Worm (Caenorhabditis elegans) whole organism, L1 larva: ENCODE results near the gene F54D5.7.

Experiments
- C04F5.9 ChIP-seq: sonication (generic microtip); optimal IDR thresholded peaks from 2 replicates; lab custom pipeline; 2016; ENCODE audit warnings: missing genetic modification characterization, missing compliant biosample characterization
- C16A3.4 ChIP-seq: fragments of 150-350 bp; optimal IDR thresholded peaks from 2 replicates; lab custom pipeline; 2014; ENCODE audit warnings: missing biosample characterization, missing genetic modification characterization
- C34B4.2 ChIP-seq: sonication (generic microtip); optimal IDR thresholded peaks from 2 replicates; lab custom pipeline; 2017; ENCODE audit warnings: mild to moderate bottlenecking, missing genetic modification characterization, missing compliant biosample characterization
- alr-1 ChIP-seq: fragments of 200-800 bp; sonication (Bioruptor generic); optimal IDR thresholded peaks from 2 replicates; lab custom pipeline; 2018; ENCODE audit warnings: borderline replicate concordance, mild to moderate bottlenecking, missing genetic modification characterization, missing compliant biosample characterization
- blmp-1 ChIP-seq: fragments of 150-350 bp; optimal IDR thresholded peaks from 2 replicates; lab custom pipeline; 2014; ENCODE audit warnings: missing biosample characterization, missing genetic modification characterization
- ceh-8 ChIP-seq: fragments of 200-800 bp; sonication (Bioruptor generic); optimal IDR thresholded peaks from 2 replicates; lab custom pipeline; 2018; ENCODE audit warnings: mild to moderate bottlenecking, missing genetic modification characterization, moderate library complexity, missing compliant biosample characterization
- ceh-88 ChIP-seq: fragments of 200-800 bp; sonication (Bioruptor generic); IDR thresholded peaks from 2 replicates; pipeline ENCODE4 v1.3.6; 2022; ENCODE audit warnings: missing genetic modification characterization, missing compliant biosample characterization
- ceh-90 ChIP-seq: sonication (generic microtip); optimal IDR thresholded peaks from 2 replicates; lab custom pipeline; 2016; ENCODE audit warnings: missing genetic modification characterization, missing compliant biosample characterization
- ces-1 ChIP-seq: fragments of 150-350 bp; optimal IDR thresholded peaks from 2 replicates; lab custom pipeline; 2014; ENCODE audit warnings: missing biosample characterization, missing genetic modification reagents, missing genetic modification characterization
- dpl-1 ChIP-seq, 3 experiments: fragments of 150-350 bp in 2 of 3; sonication (generic microtip) in 1 of 3; optimal IDR thresholded peaks; 2 replicates each; lab custom pipeline; 2014 to 2017; ENCODE audit warnings: missing biosample characterization in 3 of 3, missing genetic modification characterization in 3 of 3, missing genetic modification reagents in 3 of 3
- dsc-1 ChIP-seq: sonication (generic microtip); optimal IDR thresholded peaks from 2 replicates; lab custom pipeline; 2016; ENCODE audit warnings: mild to moderate bottlenecking, missing genetic modification characterization, missing compliant biosample characterization
- efl-1 ChIP-seq, 4 experiments: fragments of 150-350 bp; optimal IDR thresholded peaks in 3 of 4; peaks in 1 of 4; 1 replicate in 1 of 4; 2 replicates in 3 of 4; lab custom pipeline; 2014; ENCODE audit warnings: missing biosample characterization in 2 of 4, missing genetic modification characterization in 2 of 4, missing genetic modification reagents in 2 of 4
- efl-3 ChIP-seq: fragments of 200-800 bp; sonication (Bioruptor generic); optimal IDR thresholded peaks from 2 replicates; lab custom pipeline; 2018; ENCODE audit warnings: mild to moderate bottlenecking, missing genetic modification characterization, missing compliant biosample characterization
- egl-27 ChIP-seq, 2 experiments: fragments of 150-350 bp in 1 of 2; sonication (generic microtip); optimal IDR thresholded peaks; 3 replicates each; lab custom pipeline; 2017 to 2018; ENCODE audit warnings: missing biosample characterization in 2 of 2, missing genetic modification characterization in 2 of 2, missing genetic modification reagents in 2 of 2
- fkh-10 ChIP-seq: sonication (generic microtip); optimal IDR thresholded peaks from 2 replicates; lab custom pipeline; 2017; ENCODE audit warnings: missing biosample characterization, missing genetic modification reagents, missing genetic modification characterization
- isw-1 ChIP-seq: fragments of 200-800 bp; sonication (Bioruptor generic); IDR thresholded peaks from 2 replicates; pipeline ENCODE4 v1.3.6; 2022; ENCODE audit warnings: missing genetic modification characterization, missing compliant biosample characterization
- jun-1 ChIP-seq: fragments of 150-350 bp; optimal IDR thresholded peaks from 2 replicates; lab custom pipeline; 2014; ENCODE audit warnings: missing biosample characterization, missing genetic modification reagents, missing genetic modification characterization
- lin-15B ChIP-seq: fragments of 150-350 bp; sonication (generic microtip); optimal IDR thresholded peaks from 3 replicates; lab custom pipeline; 2014; ENCODE audit warnings: missing biosample characterization, missing genetic modification characterization
- lir-3 ChIP-seq: sonication (generic microtip); optimal IDR thresholded peaks from 2 replicates; lab custom pipeline; 2016; ENCODE audit warnings: mild to moderate bottlenecking, missing genetic modification characterization, moderate library complexity, missing compliant biosample characterization; ENCODE audit not compliant: poor library complexity
- mef-2 ChIP-seq: fragments of 150-350 bp; optimal IDR thresholded peaks from 2 replicates; lab custom pipeline; 2014; ENCODE audit warnings: missing biosample characterization, missing genetic modification characterization
- mep-1 ChIP-seq: fragments of 150-350 bp; optimal IDR thresholded peaks from 2 replicates; lab custom pipeline; 2014; ENCODE audit warnings: missing biosample characterization, missing genetic modification characterization
- nhr-11 ChIP-seq: fragments of 150-350 bp; optimal IDR thresholded peaks from 2 replicates; lab custom pipeline; 2014; ENCODE audit warnings: missing biosample characterization, missing genetic modification characterization
- nhr-12 ChIP-seq: sonication (generic microtip); optimal IDR thresholded peaks from 2 replicates; lab custom pipeline; 2017; ENCODE audit warnings: missing biosample characterization, missing genetic modification characterization
- nhr-19 ChIP-seq: fragments of 200-800 bp; sonication (Bioruptor generic); conservative IDR thresholded peaks from 2 replicates; pipeline ENCODE4 v1.3.6; 2022; ENCODE audit warnings: missing genetic modification characterization, missing compliant biosample characterization
- nhr-47 ChIP-seq: sonication (generic microtip); optimal IDR thresholded peaks from 2 replicates; lab custom pipeline; 2016; ENCODE audit warnings: mild to moderate bottlenecking, missing genetic modification characterization, moderate library complexity, missing compliant biosample characterization
- nhr-77 ChIP-seq: fragments of 150-350 bp; optimal IDR thresholded peaks from 2 replicates; lab custom pipeline; 2014; ENCODE audit warnings: missing biosample characterization, missing genetic modification characterization
- nhr-84 ChIP-seq: sonication (generic microtip); optimal IDR thresholded peaks from 2 replicates; lab custom pipeline; 2017; ENCODE audit warnings: missing biosample characterization, missing genetic modification characterization
- nhr-85 ChIP-seq: sonication (generic microtip); peaks from one replicate; lab custom pipeline; 2016; ENCODE audit warnings: missing genetic modification characterization, inconsistent platforms, missing compliant biosample characterization
- snu-23 ChIP-seq: sonication (generic microtip); optimal IDR thresholded peaks from 2 replicates; lab custom pipeline; 2016; ENCODE audit warnings: missing genetic modification characterization, missing compliant biosample characterization
- sptf-1 ChIP-seq: fragments of 150-350 bp; optimal IDR thresholded peaks from 2 replicates; lab custom pipeline; 2014; ENCODE audit warnings: missing biosample characterization, missing genetic modification characterization
- swsn-7 ChIP-seq: sonication (generic microtip); optimal IDR thresholded peaks from 2 replicates; lab custom pipeline; 2016; ENCODE audit warnings: missing genetic modification characterization, missing compliant biosample characterization
- zip-4 ChIP-seq: fragments of 200-800 bp; sonication (Bioruptor generic); optimal IDR thresholded peaks from 2 replicates; lab custom pipeline; 2018; ENCODE audit warnings: mild to moderate bottlenecking, missing genetic modification characterization, moderate library complexity, missing compliant biosample characterization
- ztf-11 ChIP-seq, 2 experiments: sonication (generic microtip); optimal IDR thresholded peaks; 2 replicates each; lab custom pipeline; 2016 to 2017; ENCODE audit warnings: missing genetic modification characterization in 2 of 2, missing biosample characterization in 1 of 2, missing compliant biosample characterization in 1 of 2

F54D5.7 gene

DNA sequence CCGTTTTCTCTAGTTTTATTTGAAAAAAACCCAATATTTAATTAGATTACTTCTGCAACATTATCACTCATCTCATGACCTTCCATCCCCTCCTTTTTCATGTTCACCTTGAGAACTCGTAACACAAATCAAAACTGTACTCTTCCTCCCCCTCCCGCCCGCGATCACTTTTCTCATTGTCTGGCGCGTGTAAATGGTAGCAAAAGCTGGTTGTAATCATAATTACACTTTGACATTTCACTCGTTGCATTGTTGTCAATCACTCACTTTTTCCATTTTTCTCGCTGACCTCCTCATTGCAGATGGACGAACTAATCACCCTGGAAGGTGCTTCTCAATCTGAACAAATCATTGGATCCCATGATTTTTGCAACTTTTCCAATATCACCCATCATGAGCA is 36.9 kb upstream of the F54D5.7 start, which contains the start of gene npr-41:
npr-41 (plus strand) TSS at position 301 of the 400 bp plus-strand sequence.
- TF ChIP-seq dpl-1 (GFP tag; optimal IDR thresholded peaks at IDR 0.05; lab: Kevin White, UChicago) = no peak
- no peak for TF ChIP-seq nhr-77 (tag; lab: Kevin White, UChicago)
- peak; percentile 19 for TF ChIP-seq nhr-85 (tag; lab: Kevin White, UChicago)

DNA sequence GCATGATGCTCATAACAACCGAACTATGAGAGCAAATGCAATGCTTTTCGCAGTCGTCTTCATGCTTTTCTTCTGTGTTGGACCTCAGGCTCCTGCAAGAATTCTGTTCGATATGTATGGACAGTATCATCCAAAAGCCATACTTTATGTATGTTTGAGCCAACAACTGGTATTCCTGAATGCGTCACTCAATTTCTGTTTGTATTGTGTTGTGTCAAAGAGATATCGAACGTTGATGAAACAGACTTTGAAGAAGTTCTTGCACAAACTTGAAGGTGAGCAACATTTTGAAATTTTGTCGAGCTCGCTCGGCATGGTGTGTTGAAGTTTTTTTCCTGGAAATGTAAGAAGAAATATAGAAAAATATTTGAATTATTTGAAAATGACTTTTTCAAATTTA is 34.4 kb upstream of the F54D5.7 start:
- TF ChIP-seq efl-1 (optimal IDR thresholded peaks at IDR 0.05; lab: Kevin White, UChicago) = no peak
- peak in 1 of 2 experiments; percentile 56 for TF ChIP-seq efl-1 (GFP tag; optimal IDR thresholded peaks at IDR 0.05 in 1 of 2; lab: Kevin White, UChicago)
- TF ChIP-seq ces-1 (GFP tag; lab: Kevin White, UChicago) = no peak

DNA sequence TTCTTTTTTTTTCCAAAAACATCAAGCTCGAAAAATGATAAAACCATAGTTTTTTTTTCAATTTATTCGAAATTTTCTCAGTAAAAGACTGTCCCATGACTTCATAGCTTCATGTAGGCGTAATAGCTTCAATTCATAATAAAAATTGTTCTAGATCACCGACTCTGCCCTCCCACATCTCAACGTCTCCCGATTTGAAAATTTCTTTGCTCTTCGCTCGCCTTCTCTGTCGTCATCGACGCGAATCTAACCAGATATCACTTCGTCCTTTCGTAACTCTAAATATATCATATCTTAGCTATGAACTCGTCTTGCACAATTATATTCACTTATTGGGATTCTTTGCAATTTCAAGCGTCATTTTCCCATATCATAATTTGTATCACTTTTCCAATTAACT is 32.5 kb upstream of the F54D5.7 start, which contains the start of gene srh-44:
srh-44 (plus strand) TSS at position 301 of the 400 bp plus-strand sequence.
- no peak for TF ChIP-seq lir-3 (tag; lab: Kevin White, UChicago)
- TF ChIP-seq nhr-84 (tag; lab: Kevin White, UChicago) = no peak
- no peak for TF ChIP-seq sptf-1 (tag; lab: Kevin White, UChicago)
- TF ChIP-seq, all 84 proteins: peak for 0

DNA sequence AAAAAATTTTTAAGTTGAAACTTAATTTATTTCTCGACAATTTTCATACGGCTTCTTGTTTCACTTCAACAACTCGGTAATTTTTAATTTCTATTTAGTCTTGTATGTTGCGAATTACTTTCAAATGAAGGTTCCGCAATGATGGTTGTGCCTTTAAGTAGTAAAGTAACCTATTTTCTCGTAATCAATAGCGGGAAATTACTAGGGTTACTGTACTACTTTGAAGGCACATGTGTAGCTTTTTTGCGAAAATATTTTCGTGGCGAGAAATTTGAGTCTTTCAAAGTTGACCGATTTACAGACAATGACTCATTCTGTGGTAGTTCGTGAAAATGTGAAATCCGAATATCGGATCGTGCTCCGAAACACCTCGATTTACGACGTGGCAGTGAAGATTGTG is 29.1 kb upstream of the F54D5.7 start, which contains the start of gene B0334.10:
B0334.10 (plus strand) TSS at position 301 of the 400 bp plus-strand sequence.
- TF ChIP-seq blmp-1 (tag; lab: Kevin White, UChicago) (no peak), nhr-11 (tag; lab: Kevin White, UChicago) (no peak), nhr-12 (tag; lab: Kevin White, UChicago) (no peak), nhr-19 (GFP tag; lab: Robert Waterston, UW) (no peak), nhr-84 (tag; lab: Kevin White, UChicago) (no peak), snu-23 (GFP tag; lab: Kevin White, UChicago) (no peak), dpl-1 (GFP tag; optimal IDR thresholded peaks at IDR 0.05; lab: Kevin White, UChicago) (no peak), lir-3 (tag; lab: Kevin White, UChicago) (no peak), alr-1 (tag; lab: Kevin White, UChicago) (no peak), jun-1 (tag; lab: Kevin White, UChicago) (no peak), fkh-10 (GFP tag; lab: Kevin White, UChicago) (no peak), swsn-7 (no peak), egl-27 (tag; optimal IDR thresholded peaks at IDR 0.05; lab: Kevin White, UChicago) (no peak), efl-3 (GFP tag; lab: Kevin White, UChicago) (no peak), mef-2 (tag; lab: Kevin White, UChicago) (no peak), dsc-1 (tag; lab: Kevin White, UChicago) (no peak), lin-15B (tag; lab: Kevin White, UChicago) (no peak), zip-4 (GFP tag; lab: Kevin White, UChicago) (no peak)

DNA sequence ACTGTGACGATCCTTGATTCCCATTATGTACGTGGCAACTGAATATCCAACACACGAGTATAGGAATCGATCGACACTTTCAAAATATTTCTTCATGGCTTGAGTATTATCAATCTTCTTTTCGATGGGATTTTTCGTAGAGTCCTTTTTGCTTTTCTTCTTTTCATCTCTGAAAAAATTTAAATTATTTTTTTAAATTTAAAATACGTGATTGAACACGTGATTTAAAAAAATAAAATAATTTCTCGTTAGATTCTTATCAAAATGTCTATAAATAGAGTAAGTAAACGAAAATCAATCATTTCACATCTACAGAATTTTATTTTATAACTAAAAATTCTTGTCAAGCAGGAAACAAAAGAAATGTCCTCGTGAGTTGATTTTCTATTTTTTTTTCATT is 26.0 kb upstream of the F54D5.7 start, which contains the start of gene Y62F5A.10:
Y62F5A.10 (plus strand) TSS at position 301 of the 400 bp plus-strand sequence.
- TF ChIP-seq C04F5.9 (tag; lab: Kevin White, UChicago) (no peak), alr-1 (tag; lab: Kevin White, UChicago) (no peak), C16A3.4 (tag; lab: Kevin White, UChicago) (no peak), egl-27 (tag; optimal IDR thresholded peaks at IDR 0.05; lab: Kevin White, UChicago) (no peak), nhr-47 (tag; lab: Kevin White, UChicago) (no peak), ceh-88 (no peak), mep-1 (tag; lab: Kevin White, UChicago) (no peak), nhr-11 (tag; lab: Kevin White, UChicago) (no peak), ztf-11 (tag; optimal IDR thresholded peaks at IDR 0.05; lab: Kevin White, UChicago) (no peak), ceh-90 (tag; lab: Kevin White, UChicago) (no peak), isw-1 (no peak), snu-23 (GFP tag; lab: Kevin White, UChicago) (no peak), ceh-8 (GFP tag; lab: Kevin White, UChicago) (no peak), C34B4.2 (tag; lab: Kevin White, UChicago) (no peak)
